Worm (Caenorhabditis elegans) whole organism, mixed stage, embryonic: ENCODE measurements around the gene nhr-211.

ENCODE experiments used
- M03D4.4 ChIP-seq: sonication (generic microtip); optimal IDR thresholded peaks from 2 replicates; lab custom pipeline; 2017; ENCODE audit warnings: mild to moderate bottlenecking, missing genetic modification characterization, missing compliant biosample characterization
- bed-3 ChIP-seq: fragments of 200-800 bp; sonication (Bioruptor generic); optimal IDR thresholded peaks from 3 replicates; lab custom pipeline; 2018; ENCODE audit warnings: mild to moderate bottlenecking, missing genetic modification characterization, moderate library complexity, missing compliant biosample characterization
- blmp-1 ChIP-seq: fragments of 150-350 bp; optimal IDR thresholded peaks from 2 replicates; lab custom pipeline; 2014; ENCODE audit warnings: missing biosample characterization, missing genetic modification characterization
- ceh-39 ChIP-seq: fragments of 150-350 bp; optimal IDR thresholded peaks from 2 replicates; lab custom pipeline; 2014; ENCODE audit warnings: missing biosample characterization, missing genetic modification characterization
- ceh-43 ChIP-seq: fragments of 200-800 bp; sonication (Bioruptor generic); optimal IDR thresholded peaks from 2 replicates; lab custom pipeline; 2018; ENCODE audit warnings: mild to moderate bottlenecking, missing genetic modification characterization, moderate library complexity, missing compliant biosample characterization
- ceh-83 ChIP-seq: fragments of 200-800 bp; sonication (Bioruptor generic); optimal IDR thresholded peaks from 2 replicates; lab custom pipeline; 2018; ENCODE audit warnings: mild to moderate bottlenecking, missing genetic modification characterization, missing compliant biosample characterization
- ces-1 ChIP-seq: fragments of 150-350 bp; optimal IDR thresholded peaks from 2 replicates; lab custom pipeline; 2014; ENCODE audit warnings: missing biosample characterization, missing genetic modification reagents, missing genetic modification characterization
- elt-1 ChIP-seq: sonication (generic microtip); optimal IDR thresholded peaks from 2 replicates; lab custom pipeline; 2017; ENCODE audit warnings: missing genetic modification characterization, mild to moderate bottlenecking, missing compliant biosample characterization, antibody characterized with exemption, moderate library complexity, borderline replicate concordance; ENCODE audit not compliant: insufficient read depth
- elt-3 ChIP-seq: fragments of 150-350 bp; optimal IDR thresholded peaks from 2 replicates; lab custom pipeline; 2014; ENCODE audit warnings: missing biosample characterization, missing genetic modification characterization
- flh-1 ChIP-seq: fragments of 200-800 bp; sonication (Bioruptor generic); optimal IDR thresholded peaks from 2 replicates; lab custom pipeline; 2018; ENCODE audit warnings: mild to moderate bottlenecking, missing genetic modification characterization, moderate library complexity, missing compliant biosample characterization
- ham-2 ChIP-seq: fragments of 200-800 bp; sonication (Bioruptor generic); optimal IDR thresholded peaks from 2 replicates; lab custom pipeline; 2018; ENCODE audit warnings: mild to moderate bottlenecking, missing genetic modification characterization, missing compliant biosample characterization
- hlh-1 ChIP-seq: fragments of 150-350 bp; optimal IDR thresholded peaks from 2 replicates; lab custom pipeline; 2014; ENCODE audit warnings: missing biosample characterization, missing genetic modification reagents, missing genetic modification characterization
- lin-13 ChIP-seq: fragments of 150-350 bp; optimal IDR thresholded peaks from 2 replicates; lab custom pipeline; 2014; ENCODE audit warnings: missing biosample characterization, missing genetic modification characterization
- mab-5 ChIP-seq: fragments of 150-350 bp; optimal IDR thresholded peaks from 2 replicates; lab custom pipeline; 2014; ENCODE audit warnings: missing biosample characterization, missing genetic modification characterization
- mep-1 ChIP-seq: fragments of 150-350 bp; optimal IDR thresholded peaks from 2 replicates; lab custom pipeline; 2017; ENCODE audit warnings: missing biosample characterization, missing genetic modification reagents, missing genetic modification characterization, inconsistent platforms
- mls-2 ChIP-seq: sonication (generic microtip); optimal IDR thresholded peaks from 2 replicates; lab custom pipeline; 2016; ENCODE audit warnings: mild to moderate bottlenecking, missing genetic modification characterization, moderate library complexity, missing compliant biosample characterization
- nhr-28 ChIP-seq: fragments of 150-350 bp; optimal IDR thresholded peaks from 2 replicates; lab custom pipeline; 2014; ENCODE audit warnings: missing biosample characterization, missing genetic modification characterization
- nhr-76 ChIP-seq: sonication (generic microtip); optimal IDR thresholded peaks from 2 replicates; lab custom pipeline; 2017; ENCODE audit warnings: missing biosample characterization, missing genetic modification characterization
- sem-2 ChIP-seq: fragments of 200-800 bp; sonication (Bioruptor generic); optimal IDR thresholded peaks from 2 replicates; lab custom pipeline; 2018; ENCODE audit warnings: mild to moderate bottlenecking, missing genetic modification characterization, missing compliant biosample characterization
- snpc-4 ChIP-seq: fragments of 150-350 bp; optimal IDR thresholded peaks from 2 replicates; lab custom pipeline; 2014; ENCODE audit warnings: missing biosample characterization, missing genetic modification characterization
- sptf-1 ChIP-seq: sonication (generic microtip); optimal IDR thresholded peaks from 2 replicates; lab custom pipeline; 2017; ENCODE audit warnings: mild to moderate bottlenecking, missing genetic modification characterization, moderate library complexity, missing compliant biosample characterization
- tbx-8 ChIP-seq: fragments of 200-800 bp; sonication (Bioruptor generic); optimal IDR thresholded peaks from 2 replicates; lab custom pipeline; 2018; ENCODE audit warnings: mild to moderate bottlenecking, missing genetic modification characterization, moderate library complexity, missing compliant biosample characterization
- unc-120 ChIP-seq: sonication (generic microtip); optimal IDR thresholded peaks from 2 replicates; lab custom pipeline; 2017; ENCODE audit warnings: missing genetic modification characterization, missing compliant biosample characterization; ENCODE audit not compliant: poor library complexity, severe bottlenecking
- unc-39 ChIP-seq: fragments of 150-350 bp; optimal IDR thresholded peaks from 2 replicates; lab custom pipeline; 2014; ENCODE audit warnings: missing biosample characterization, missing genetic modification characterization
- unc-62 ChIP-seq: fragments of 150-350 bp; optimal IDR thresholded peaks from 2 replicates; lab custom pipeline; 2014; ENCODE audit warnings: missing biosample characterization, missing genetic modification reagents, missing genetic modification characterization
- zip-8 ChIP-seq: fragments of 150-350 bp; optimal IDR thresholded peaks from 2 replicates; lab custom pipeline; 2014; ENCODE audit warnings: missing biosample characterization, missing genetic modification characterization
- ztf-11 ChIP-seq: fragments of 150-350 bp; optimal IDR thresholded peaks from 2 replicates; lab custom pipeline; 2014; ENCODE audit warnings: missing biosample characterization, missing genetic modification characterization

Gene nhr-211

DNA sequence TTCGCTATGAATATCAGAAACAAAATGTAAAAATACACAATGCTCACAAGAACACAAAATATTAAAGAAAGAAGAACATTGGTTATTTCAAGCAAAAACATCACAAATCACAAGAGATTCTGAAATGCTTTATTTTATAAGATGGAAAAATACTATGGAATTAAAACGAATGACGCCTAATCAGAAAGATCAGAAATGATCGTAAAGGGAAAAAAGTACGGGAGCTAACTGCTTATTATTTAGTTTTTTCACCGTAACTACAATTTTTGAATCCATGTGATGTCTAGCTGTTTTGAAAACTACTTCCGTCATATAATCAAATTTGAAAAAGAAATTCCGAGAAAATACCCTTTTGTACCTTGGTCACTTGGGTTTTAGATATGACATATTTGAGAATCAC lies 18.3 kb upstream of the nhr-211 start, which contains the start of gene srbc-57:
srbc-57 (minus strand) TSS at position 101 of the 400 bp plus-strand sequence.
- no peak for TF ChIP-seq zip-8 (tag; lab: Kevin White, UChicago)
- TF ChIP-seq, all 35 proteins: peak for 0

DNA sequence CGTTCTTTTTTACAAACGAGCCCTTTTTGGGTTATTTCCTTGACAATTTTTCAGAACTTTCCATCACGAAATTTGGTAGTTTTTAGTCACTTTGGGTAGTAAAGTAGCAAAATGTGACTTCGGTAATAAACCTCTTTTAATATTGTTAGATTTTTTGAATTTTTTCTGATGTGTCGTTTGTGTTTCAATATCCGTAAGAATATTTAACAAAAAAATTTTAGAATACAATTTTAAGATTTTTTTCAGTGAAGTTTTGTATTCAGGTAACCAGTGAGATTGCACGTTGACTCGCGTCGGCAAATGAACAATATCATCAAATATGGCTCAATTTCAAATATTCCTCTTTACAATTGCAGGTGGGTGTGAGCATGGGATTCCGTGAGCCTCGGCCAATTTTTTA lies 14.2 kb upstream of the nhr-211 start, which contains the start of gene srt-31:
srt-31 (plus strand) TSS at position 301 of the 400 bp plus-strand sequence.
- TF ChIP-seq mab-5 (tag; lab: Kevin White, UChicago), result no peak
- TF ChIP-seq elt-1 (tag; lab: Kevin White, UChicago), result no peak
- TF ChIP-seq unc-120 (tag; lab: Kevin White, UChicago), result no peak
- no peak for TF ChIP-seq sem-2 (GFP tag; lab: Kevin White, UChicago)

DNA sequence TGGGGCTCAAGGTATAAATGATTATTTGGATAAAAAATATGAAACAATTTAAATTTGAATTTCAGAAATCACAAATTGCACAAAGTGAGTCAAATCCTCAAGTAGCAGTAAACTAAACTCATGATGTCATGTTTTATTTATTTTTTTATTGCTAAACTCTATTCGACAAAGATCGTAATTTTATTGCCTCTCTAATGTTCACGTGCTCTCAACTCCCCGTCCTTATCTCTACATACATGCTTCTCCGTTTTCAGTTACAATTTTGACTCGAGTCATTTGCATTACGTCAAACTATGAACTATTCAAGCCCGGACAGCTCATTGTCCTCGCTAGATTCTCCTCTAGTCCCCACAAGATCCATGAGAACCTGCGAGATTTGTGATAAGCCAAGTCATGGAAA lies 12.3 kb upstream of the nhr-211 start, which contains the start of gene nhr-99:
nhr-99 (plus strand) TSS at position 263 of the 400 bp plus-strand sequence.
- TF ChIP-seq ceh-43 (GFP tag; lab: Kevin White, UChicago) (no peak), snpc-4 (tag; lab: Kevin White, UChicago) (no peak), ces-1 (GFP tag; lab: Kevin White, UChicago) (no peak)

DNA sequence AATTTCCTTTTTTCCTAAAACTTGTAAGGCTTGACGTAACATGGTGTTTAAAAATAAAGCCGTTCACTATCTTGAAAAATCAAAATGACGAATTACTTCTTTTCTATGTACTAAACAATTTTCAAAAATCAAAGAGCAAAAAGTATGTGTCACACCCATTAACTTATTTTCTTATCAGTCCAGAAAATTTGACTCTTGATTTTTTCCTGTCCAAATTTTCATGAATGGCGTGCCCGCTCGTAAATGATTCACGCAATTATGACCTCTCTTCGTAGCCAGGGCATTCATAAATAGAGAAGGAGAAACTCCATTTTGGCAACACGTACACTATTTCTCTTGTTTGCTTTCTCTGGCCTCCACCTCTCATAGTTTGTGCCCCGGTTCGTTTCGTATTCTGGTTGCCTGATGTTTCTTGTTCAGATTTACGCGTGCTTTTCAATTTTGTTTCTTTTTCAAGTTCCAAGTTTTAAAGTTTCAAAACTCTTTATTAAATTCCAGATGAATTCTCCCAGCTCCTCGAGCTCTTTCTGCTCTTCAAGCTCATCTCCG lies 9.0 kb upstream of the nhr-211 start, which contains the start of gene nhr-55:
nhr-55 (plus strand) TSS at position 499 of the 549 bp plus-strand sequence.
- no peak for TF ChIP-seq ceh-83 (GFP tag; lab: Kevin White, UChicago)
- no peak for TF ChIP-seq mep-1 (tag; lab: Kevin White, UChicago)
- no peak for TF ChIP-seq unc-120 (tag; lab: Kevin White, UChicago)
- no peak for TF ChIP-seq snpc-4 (tag; lab: Kevin White, UChicago)
- TF ChIP-seq ham-2 (GFP tag; lab: Kevin White, UChicago), result no peak
- no peak for TF ChIP-seq lin-13 (tag; lab: Kevin White, UChicago)
- no peak for TF ChIP-seq hlh-1
- TF ChIP-seq unc-39 (tag; lab: Kevin White, UChicago), result no peak
- TF ChIP-seq nhr-28 (tag; lab: Kevin White, UChicago), result no peak
- TF ChIP-seq flh-1 (GFP tag; lab: Kevin White, UChicago), result no peak
- no peak for TF ChIP-seq sptf-1 (tag; lab: Kevin White, UChicago)
- no peak for TF ChIP-seq bed-3 (GFP tag; lab: Kevin White, UChicago)
- no peak for TF ChIP-seq ceh-43 (GFP tag; lab: Kevin White, UChicago)
- TF ChIP-seq elt-3 (tag; lab: Kevin White, UChicago), result no peak
- TF ChIP-seq unc-62 (GFP tag; lab: Kevin White, UChicago), result no peak

DNA sequence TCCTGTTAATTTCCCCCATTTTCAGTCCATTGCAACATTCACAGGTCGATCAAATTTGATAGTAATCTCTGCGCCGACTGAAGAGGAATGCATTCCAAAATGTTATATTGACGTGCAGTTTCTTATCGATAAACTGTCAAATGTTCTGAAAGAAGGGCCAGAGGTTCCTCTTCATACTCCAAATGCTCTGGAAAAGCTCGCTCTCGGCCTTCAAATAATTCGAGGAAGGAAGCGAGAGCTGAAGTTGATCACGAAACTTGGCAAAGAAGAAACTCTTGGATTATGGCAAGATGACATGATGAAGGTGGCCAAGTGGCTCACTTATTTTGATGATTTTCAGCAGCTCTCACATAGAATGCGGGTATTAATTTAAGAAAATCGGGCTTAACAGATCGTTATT lies 7.7 kb upstream of the nhr-211 start:
- TF ChIP-seq hlh-1 (no peak), ceh-43 (GFP tag; lab: Kevin White, UChicago) (no peak), tbx-8 (GFP tag; lab: Kevin White, UChicago) (no peak), sptf-1 (tag; lab: Kevin White, UChicago) (no peak), mls-2 (tag; lab: Kevin White, UChicago) (no peak), ztf-11 (tag; lab: Kevin White, UChicago) (no peak), ceh-83 (GFP tag; lab: Kevin White, UChicago) (no peak), mep-1 (tag; lab: Kevin White, UChicago) (no peak)

DNA sequence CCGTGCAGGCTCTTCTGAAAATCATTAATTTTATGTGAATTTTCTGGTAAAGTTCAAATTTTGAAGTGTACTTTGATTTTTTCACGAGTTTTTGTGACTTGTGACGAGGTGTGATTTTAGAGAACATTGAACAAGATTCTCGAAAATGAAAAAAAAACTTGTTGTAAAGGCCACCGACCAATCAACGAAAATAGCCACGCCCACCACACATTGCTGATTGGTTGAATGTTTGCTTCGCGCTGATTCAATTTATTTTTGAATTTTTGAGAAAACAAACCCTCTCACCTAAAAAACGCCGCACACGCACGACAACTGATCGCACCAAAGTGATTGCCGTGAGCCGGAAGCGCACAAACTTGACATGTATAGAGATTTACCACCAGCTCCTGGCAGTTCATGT lies 3.9 kb upstream of the nhr-211 start:
- TF ChIP-seq hlh-1 (no peak), ztf-11 (tag; lab: Kevin White, UChicago) (no peak), sem-2 (GFP tag; lab: Kevin White, UChicago) (no peak), bed-3 (GFP tag; lab: Kevin White, UChicago) (no peak), tbx-8 (GFP tag; lab: Kevin White, UChicago) (no peak), blmp-1 (tag; lab: Kevin White, UChicago) (no peak), nhr-76 (no peak), elt-3 (tag; lab: Kevin White, UChicago) (no peak), ceh-43 (GFP tag; lab: Kevin White, UChicago) (no peak), mep-1 (tag; lab: Kevin White, UChicago) (no peak), ceh-83 (GFP tag; lab: Kevin White, UChicago) (no peak), ceh-39 (tag; lab: Kevin White, UChicago) (no peak), mab-5 (tag; lab: Kevin White, UChicago) (no peak), M03D4.4 (no peak)
